Fruit fly (Drosophila melanogaster): ENCODE measurements around the gene Cad96Ca.
A peak's percentile ranks its signal among the peaks of the same experiment; 100 is the strongest.

Gene Cad96Ca

DNA sequence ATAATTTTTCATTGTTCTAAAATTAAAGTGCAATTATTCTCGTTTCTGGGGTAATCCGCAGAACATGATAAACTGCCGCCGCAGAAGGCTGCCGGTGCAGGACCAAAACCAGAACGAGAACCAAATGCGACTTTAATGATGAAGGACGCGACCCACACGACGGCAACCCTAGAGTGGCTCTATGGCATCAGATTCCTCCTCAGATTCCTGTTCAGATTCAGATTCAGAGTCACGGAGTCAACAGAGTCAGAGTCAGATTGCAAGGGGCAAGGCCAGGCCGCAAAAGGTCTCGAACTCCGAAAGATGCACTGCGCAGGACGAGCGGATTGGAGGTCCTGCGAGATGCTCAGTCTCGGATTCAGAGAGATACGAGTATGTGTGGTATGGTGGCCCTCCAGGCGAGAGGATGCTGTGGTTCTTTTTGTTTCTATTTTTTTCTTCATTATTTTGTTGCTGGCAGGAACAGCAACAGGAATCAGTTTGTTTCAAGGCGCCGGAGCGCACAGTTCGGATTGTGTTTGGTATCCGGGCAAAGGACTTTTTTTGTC is 8.7 kb downstream of the Cad96Ca start, which contains the start of gene CG13654 (continued):
- no peak for TF ChIP-seq E2f2 (GFP tag; IDR thresholded peaks at IDR 0.05)
- peak; percentile 86 for TF ChIP-seq scrt (GFP tag; optimal IDR thresholded peaks at IDR 0.05)
- peak; percentile 16 for TF ChIP-seq abd-A (tag; optimal IDR thresholded peaks at IDR 0.05)
- TF ChIP-seq CG18476 (GFP tag; optimal IDR thresholded peaks at IDR 0.05), result no peak
- TF ChIP-seq CG11085 (GFP tag; IDR thresholded peaks at IDR 0.05), result no peak
- no peak for TF ChIP-seq trh (GFP tag; optimal IDR thresholded peaks at IDR 0.05)
- peak; percentile 91 for TF ChIP-seq CG13894 (tag; optimal IDR thresholded peaks at IDR 0.05)
- TF ChIP-seq Fer1 (GFP tag; optimal IDR thresholded peaks at IDR 0.05), result peak; percentile 10
- TF ChIP-seq CG1602 (GFP tag; optimal IDR thresholded peaks at IDR 0.05), result no peak
- TF ChIP-seq CG15514 (GFP tag; optimal IDR thresholded peaks at IDR 0.05), result peak; percentile 23
- no peak for TF ChIP-seq Dfd (GFP tag; optimal IDR thresholded peaks at IDR 0.05)

- TF ChIP-seq ind (GFP tag; optimal IDR thresholded peaks at IDR 0.05) (no peak), Bgb (GFP tag; IDR thresholded peaks at IDR 0.05; ENCODE audit: partially characterized antibody) (no peak), CG7372 (GFP tag; IDR thresholded peaks at IDR 0.05) (no peak), CG10979 (tag; optimal IDR thresholded peaks at IDR 0.05) (no peak), trem (tag; optimal IDR thresholded peaks at IDR 0.05) (no peak), CG12744 (GFP tag; optimal IDR thresholded peaks at IDR 0.05) (no peak), scrt (GFP tag; optimal IDR thresholded peaks at IDR 0.05) (no peak), CG17361 (GFP tag; IDR thresholded peaks at IDR 0.05) (no peak), CTCF (GFP tag; optimal IDR thresholded peaks at IDR 0.05) (peak; percentile 79), CG17568 (GFP tag; optimal IDR thresholded peaks at IDR 0.05) (no peak), pho (GFP tag; optimal IDR thresholded peaks at IDR 0.05) (no peak), Aef1 (GFP tag; IDR thresholded peaks at IDR 0.05) (no peak), eyg (GFP tag; optimal IDR thresholded peaks at IDR 0.05) (no peak), tio (GFP tag; optimal IDR thresholded peaks at IDR 0.05) (no peak), Eip74EF (GFP tag; optimal IDR thresholded peaks at IDR 0.05) (no peak), CG7271 (tag; optimal IDR thresholded peaks at IDR 0.05) (peak; percentile 25), CG12769 (tag; optimal IDR thresholded peaks at IDR 0.05) (no peak), Gug (GFP tag; IDR thresholded peaks at IDR 0.05) (no peak), tll (GFP tag; optimal IDR thresholded peaks at IDR 0.05) (peak in 1 of 2 experiments; percentile 91), cad (GFP tag; optimal IDR thresholded peaks at IDR 0.05) (peak; percentile 88), H2.0 (GFP tag; IDR thresholded peaks at IDR 0.05) (no peak), zen (tag; optimal IDR thresholded peaks at IDR 0.05) (peak; percentile 84), Ets65A (GFP tag) (peak; percentile 44), CG32772 (GFP tag; IDR thresholded peaks at IDR 0.05) (no peak), dan (GFP tag; IDR thresholded peaks at IDR 0.05) (0 out of 2 replicates have a peak, but pooled peaks have one; percentile 9), CG34422 (GFP tag; IDR thresholded peaks at IDR 0.05) (0 out of 3 replicates have a peak, but pooled peaks have one; percentile 11), hbn (GFP tag; IDR thresholded peaks at IDR 0.05; ENCODE audit: partially characterized antibody) (no peak)
These were observed 13.1 kb downstream of the Cad96Ca start, which contains the start of gene CG13653 for dm6 chr3R:25194723-25195577. Gene CG13653, plus strand, starts transcription at chr3R:25195527.
